Fruit fly (Drosophila melanogaster) Kc167 (cell line): Measurements from ENCODE around the gene mats.

Source experiments
- Myc ChIP-seq: fragments of >200 bp; optimal IDR thresholded peaks from 2 replicates; lab custom pipeline; 2017; ENCODE audit warnings: missing external identifiers
- Sin3A ChIP-seq: fragments of >200 bp; optimal IDR thresholded peaks from 2 replicates; lab custom pipeline; 2018; ENCODE audit warnings: missing external identifiers
- h ChIP-seq: fragments of >200 bp; optimal IDR thresholded peaks from 3 replicates; lab custom pipeline; 2018; ENCODE audit warnings: missing external identifiers
- insv ChIP-seq: fragments of >200 bp; optimal IDR thresholded peaks from 3 replicates; lab custom pipeline; 2018; ENCODE audit warnings: missing external identifiers
- psq ChIP-seq: fragments of >200 bp; optimal IDR thresholded peaks from 2 replicates; lab custom pipeline; 2017; ENCODE audit warnings: missing external identifiers
- ttk ChIP-seq: sonication (Bioruptor generic); optimal IDR thresholded peaks from 2 replicates; lab custom pipeline; 2017; ENCODE audit warnings: missing external identifiers

Gene mats

DNA sequence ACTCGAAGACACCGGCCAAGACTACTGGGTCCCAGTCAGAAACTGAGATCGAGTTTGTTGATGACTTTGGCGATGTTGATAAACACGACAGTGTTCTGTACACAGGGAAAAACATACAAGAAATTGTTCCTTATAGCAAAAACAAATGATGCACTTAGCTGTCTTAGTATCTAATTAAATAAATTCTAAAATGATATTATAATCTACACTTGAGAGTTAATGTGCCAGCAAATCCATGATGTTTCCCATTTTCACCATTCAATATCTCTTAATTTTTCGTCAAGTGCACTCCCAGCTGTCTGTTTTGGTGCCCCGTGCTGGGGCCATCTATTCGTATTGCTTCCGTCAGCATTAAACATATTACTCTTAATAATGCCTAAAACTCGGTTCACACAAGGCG lies 20.7 kb upstream of the mats start:
- TF ChIP-seq Sin3A (lab: Kevin White, UChicago) (no peak), Myc (lab: Kevin White, UChicago) (no peak), ttk (lab: Kevin White, UChicago) (no peak), h (lab: Kevin White, UChicago) (no peak), insv (lab: Kevin White, UChicago) (no peak), psq (lab: Kevin White, UChicago) (no peak)

DNA sequence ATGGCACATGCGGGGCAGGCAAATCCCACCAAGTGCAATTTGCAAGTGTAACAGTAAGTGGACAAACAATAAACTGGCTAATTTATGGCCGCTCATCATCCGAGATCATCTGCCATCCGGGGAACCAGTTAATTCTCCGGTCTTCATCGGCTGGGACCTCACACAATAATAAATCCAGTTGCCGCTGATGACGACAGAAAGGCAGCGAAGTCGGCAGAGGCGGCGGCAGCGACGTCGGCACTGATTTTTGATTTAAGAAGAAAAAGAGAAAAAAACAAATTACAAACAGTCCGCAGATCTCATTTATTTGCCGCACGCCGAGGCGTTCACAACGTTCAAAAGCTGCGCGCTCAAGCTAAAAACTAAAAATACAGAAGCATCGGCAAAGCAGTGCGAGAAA lies 18.6 kb upstream of the mats start, which contains the start of gene CG13856:
CG13856 (plus strand) TSS at position 301 of the 400 bp plus-strand sequence.
- TF ChIP-seq Sin3A (lab: Kevin White, UChicago) (no peak), h (lab: Kevin White, UChicago) (no peak), psq (lab: Kevin White, UChicago) (no peak), ttk (lab: Kevin White, UChicago) (no peak), insv (lab: Kevin White, UChicago) (no peak)

DNA sequence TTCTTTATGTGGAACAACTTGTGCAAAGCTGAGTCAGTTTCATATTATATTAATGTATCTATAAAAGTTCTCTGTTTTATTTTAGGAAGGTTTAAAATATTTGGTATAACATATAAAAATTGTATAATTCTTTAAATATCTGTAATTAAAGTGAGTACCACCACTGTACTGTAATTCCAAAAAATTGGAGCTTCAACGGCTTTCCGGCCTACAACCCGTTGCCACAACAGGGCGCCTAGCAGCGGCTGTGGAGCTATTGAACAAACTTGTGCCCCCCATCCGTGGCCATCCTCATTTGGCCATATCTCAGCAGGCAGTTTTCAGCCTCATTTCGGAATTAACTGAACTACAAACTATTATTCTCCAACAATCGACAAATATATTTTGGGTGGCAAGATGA lies 15.3 kb upstream of the mats start, which contains the start of gene CG13855:
CG13855 (plus strand) TSS at position 301 of the 400 bp plus-strand sequence.
- TF ChIP-seq Myc (lab: Kevin White, UChicago): no peak
- TF ChIP-seq Sin3A (lab: Kevin White, UChicago): no peak
- no peak for TF ChIP-seq psq (lab: Kevin White, UChicago)
- TF ChIP-seq h (lab: Kevin White, UChicago): no peak
- TF ChIP-seq insv (lab: Kevin White, UChicago): no peak
- TF ChIP-seq ttk (lab: Kevin White, UChicago): no peak

DNA sequence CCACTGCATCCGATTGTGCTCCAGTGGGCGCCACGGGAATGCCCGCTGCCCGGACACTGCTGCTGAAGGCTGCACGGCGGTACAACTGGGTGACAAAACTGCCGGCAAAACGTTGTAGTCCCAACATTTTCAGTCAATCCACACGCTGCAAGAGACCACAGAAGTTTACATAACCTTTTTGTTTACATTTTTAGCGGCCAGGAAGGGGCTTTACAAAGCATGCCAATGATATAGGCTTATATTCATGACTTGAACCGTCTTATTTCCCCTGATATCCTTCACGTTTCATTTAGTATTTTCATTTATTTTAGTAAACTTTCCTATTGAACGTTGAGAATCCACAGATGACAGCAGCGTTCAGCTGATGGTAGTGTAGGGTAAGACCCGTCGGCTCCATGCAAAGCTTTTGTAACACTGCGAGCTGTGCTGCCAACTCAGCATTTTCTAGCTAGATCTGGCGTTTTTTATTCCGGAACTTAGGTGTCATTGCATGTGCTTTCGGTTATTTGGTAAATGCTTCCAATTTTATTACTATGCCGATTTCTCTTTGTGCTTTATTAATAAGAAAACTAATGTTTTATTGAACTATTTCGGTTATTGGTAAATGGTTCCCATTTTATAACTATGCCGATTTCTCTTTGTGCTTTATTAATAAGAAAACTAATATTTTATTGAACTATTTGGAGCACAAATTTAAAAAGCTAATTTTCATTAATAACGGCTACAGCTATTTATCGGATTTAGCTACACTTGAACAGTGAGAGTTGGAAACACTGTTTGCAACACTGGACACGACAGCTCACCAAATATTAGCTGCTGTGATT lies 10.2 kb upstream of the mats start, which contains the start of the genes CG13850 and lqfR:
CG13850 (minus strand) TSS at position 379 of the 824 bp plus-strand sequence.
lqfR (plus strand) TSS at position 765 of the 824 bp plus-strand sequence.
- TF ChIP-seq ttk (lab: Kevin White, UChicago): no peak
- TF ChIP-seq Myc (lab: Kevin White, UChicago): no peak
- no peak for TF ChIP-seq psq (lab: Kevin White, UChicago)
- TF ChIP-seq h (lab: Kevin White, UChicago): no peak
- TF ChIP-seq insv (lab: Kevin White, UChicago): no peak
- no peak for TF ChIP-seq Sin3A (lab: Kevin White, UChicago)

DNA sequence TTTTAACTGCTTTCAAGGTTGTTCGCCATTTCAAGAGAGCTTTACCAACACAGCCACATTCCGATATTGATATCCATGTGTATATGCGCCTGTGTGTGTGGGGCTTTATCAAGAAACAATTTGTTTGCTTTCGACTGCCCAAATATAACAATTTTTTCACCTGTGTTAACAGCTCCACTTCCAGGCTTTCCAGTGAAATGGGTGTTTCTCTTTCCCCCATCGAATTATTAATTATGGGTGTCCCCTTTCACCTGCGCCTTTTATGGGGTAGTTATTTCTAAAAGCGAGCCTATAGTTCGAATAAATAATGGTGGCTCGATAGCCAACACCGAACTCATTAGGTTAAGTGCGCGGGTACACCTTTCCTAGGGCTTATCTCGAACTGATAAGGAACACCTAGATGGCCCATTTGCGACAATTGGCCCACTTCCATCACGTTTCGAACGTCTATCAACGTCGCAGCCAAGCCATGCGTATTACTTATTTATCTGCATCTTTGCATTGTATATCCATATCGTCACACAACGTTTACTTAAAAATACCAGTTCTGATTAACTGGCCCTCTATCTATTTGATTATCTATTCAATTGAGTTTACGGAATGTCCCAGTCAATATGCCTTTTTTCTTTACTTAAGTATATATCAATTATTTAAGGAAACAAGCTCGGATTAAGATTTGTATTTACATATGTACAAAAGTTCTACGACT lies 8.9 kb upstream of the mats start:
- TF ChIP-seq Myc (lab: Kevin White, UChicago) (no peak), psq (lab: Kevin White, UChicago) (no peak), Sin3A (lab: Kevin White, UChicago) (no peak), insv (lab: Kevin White, UChicago) (no peak), h (lab: Kevin White, UChicago) (no peak), ttk (lab: Kevin White, UChicago) (no peak)

DNA sequence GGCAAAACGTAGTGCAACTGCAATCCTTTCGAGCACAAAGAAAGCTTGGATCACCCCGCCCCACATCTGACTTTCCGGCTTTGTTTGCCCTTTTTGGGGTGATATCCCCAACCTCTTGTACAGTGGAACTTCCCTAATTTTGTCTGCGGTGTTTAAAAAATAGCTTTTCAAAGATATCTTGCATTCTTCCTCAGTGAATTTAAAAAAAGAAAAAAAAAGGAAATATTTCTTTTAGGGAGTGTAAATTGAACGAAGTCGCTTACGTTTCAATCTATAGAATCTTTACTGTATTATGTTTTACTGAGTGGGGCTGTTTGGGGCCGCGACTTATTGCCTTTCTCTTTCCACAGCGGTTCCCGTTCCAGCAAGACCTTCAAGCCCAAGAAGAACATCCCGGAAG lies 657 bp downstream of the mats start:
- TF ChIP-seq Myc (lab: Kevin White, UChicago) (no peak), Sin3A (lab: Kevin White, UChicago) (no peak), insv (lab: Kevin White, UChicago) (no peak), h (lab: Kevin White, UChicago) (no peak), ttk (lab: Kevin White, UChicago) (no peak), psq (lab: Kevin White, UChicago) (no peak)

DNA sequence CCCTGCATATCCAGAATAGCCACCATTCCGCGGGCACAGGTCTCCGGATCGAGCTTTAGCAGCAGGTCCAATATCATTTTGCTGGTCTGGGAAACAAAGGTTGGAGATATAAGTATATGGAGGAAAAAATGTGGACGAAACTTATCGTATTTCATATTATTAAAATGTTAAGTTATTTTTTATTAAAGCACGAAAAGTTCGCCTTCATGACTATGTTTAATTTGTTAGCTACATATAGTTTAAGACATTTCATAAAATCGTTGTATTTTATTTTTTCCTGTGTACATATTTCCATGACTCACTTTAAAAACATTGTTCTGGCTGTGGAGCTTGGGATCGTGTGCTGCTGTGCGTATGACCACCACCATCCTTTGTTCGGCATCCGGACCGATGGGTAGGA lies 3.0 kb downstream of the mats start:
- no peak for TF ChIP-seq psq (lab: Kevin White, UChicago)
- TF ChIP-seq Myc (lab: Kevin White, UChicago): no peak
- TF ChIP-seq Sin3A (lab: Kevin White, UChicago): no peak
- TF ChIP-seq insv (lab: Kevin White, UChicago): no peak
- TF ChIP-seq h (lab: Kevin White, UChicago): no peak
- no peak for TF ChIP-seq ttk (lab: Kevin White, UChicago)

DNA sequence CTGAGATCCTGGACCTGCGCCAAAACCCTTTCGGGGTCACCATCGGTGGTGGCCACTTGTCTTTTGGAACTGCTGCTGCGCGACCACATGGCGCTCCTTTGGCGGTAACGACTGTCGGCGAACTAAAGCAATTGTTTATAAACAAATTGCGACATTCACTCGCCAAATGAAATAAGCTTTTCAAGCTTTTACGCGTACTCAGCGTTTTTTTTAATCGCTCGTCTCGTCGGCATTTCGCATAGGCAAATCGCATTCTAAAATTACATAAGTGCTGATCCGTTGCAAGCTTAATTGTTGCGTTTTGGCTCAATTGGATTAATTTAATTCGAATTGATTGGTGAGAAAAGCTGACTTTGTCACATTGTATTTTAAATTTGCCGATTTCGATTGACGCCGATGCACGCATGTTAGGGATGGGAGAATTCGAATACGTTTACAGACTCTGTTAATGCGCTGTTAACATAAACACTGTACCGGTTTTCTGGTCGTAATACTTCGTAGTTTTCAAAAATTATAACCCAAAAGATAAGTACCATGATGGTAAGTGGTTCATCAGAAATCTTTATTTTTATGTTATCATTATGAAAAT lies 3.7 kb downstream of the mats start, which contains the start of gene pinta:
pinta (minus strand) TSS at position 328 of the 589 bp plus-strand sequence.
- TF ChIP-seq h (lab: Kevin White, UChicago) (no peak), ttk (lab: Kevin White, UChicago) (no peak), insv (lab: Kevin White, UChicago) (no peak), Sin3A (lab: Kevin White, UChicago) (no peak), psq (lab: Kevin White, UChicago) (no peak), Myc (lab: Kevin White, UChicago) (no peak)

DNA sequence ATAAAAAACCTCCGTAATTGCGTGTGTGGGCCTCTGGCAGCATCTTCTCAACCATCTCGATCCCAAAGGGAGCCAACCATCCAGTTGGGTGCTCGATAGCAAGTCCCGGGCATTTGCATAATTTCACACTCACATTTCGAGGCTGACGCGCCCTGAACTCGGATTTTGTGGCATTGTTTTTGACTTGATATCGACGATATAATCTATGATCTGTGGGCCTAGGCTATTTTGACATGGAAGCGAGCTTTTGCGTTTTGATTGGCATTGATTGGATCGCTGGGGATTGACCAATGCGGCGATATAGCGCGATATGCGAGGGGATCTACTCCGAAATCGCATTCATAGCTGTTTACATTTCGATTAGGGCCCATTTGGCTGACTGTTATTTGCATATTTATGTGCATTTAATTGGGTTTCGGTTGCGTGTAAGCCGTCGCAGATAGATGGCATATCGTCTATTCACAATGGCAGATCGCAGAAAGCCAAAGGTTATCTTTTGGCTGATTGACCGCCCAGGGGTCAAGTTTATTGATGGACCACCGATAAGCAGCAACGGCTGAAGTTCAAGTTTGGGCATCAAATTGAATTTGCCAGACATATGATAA lies 11.3 kb downstream of the mats start:
- no peak for TF ChIP-seq Myc (lab: Kevin White, UChicago)
- no peak for TF ChIP-seq ttk (lab: Kevin White, UChicago)
- TF ChIP-seq psq (lab: Kevin White, UChicago): no peak
- TF ChIP-seq Sin3A (lab: Kevin White, UChicago): no peak
- no peak for TF ChIP-seq insv (lab: Kevin White, UChicago)
- no peak for TF ChIP-seq h (lab: Kevin White, UChicago)

DNA sequence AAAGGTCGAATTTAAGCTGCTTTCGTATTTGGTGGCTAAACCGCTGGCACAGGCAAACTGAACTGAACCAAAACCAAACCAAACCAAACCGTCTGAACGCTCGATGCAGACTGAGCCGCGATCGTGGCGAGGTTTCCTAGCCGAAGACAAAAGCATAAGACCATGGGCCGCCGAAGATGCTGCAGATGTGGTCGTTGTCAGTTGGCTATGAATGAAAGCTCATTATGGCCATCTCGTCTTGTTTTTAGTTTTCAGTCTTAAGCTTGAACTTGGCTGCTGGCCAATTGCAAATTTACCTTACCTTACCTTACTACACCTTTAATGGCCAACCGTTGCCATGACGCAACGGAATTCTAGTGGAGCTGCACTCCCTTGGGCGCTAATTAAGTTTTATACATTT lies 15.1 kb downstream of the mats start, which contains the start of gene CG13847:
CG13847 (minus strand) TSS at position 101 of the 400 bp plus-strand sequence.
- TF ChIP-seq psq (lab: Kevin White, UChicago): no peak
- no peak for TF ChIP-seq Sin3A (lab: Kevin White, UChicago)
